Fruit fly (Drosophila melanogaster) whole organism, embryonic: ENCODE results near the gene Utx.

Experiments
- Abd-B ChIP-seq: fragments of 200-800 bp; sonication (Bioruptor generic); optimal IDR thresholded peaks from 2 replicates; lab custom pipeline; 2018; ENCODE audit warnings: missing biosample characterization, mild to moderate bottlenecking, missing genetic modification characterization, moderate library complexity
- CG10462 ChIP-seq: fragments of 200-800 bp; sonication (Bioruptor generic); optimal IDR thresholded peaks from 2 replicates; lab custom pipeline; 2016; ENCODE audit warnings: missing biosample characterization, missing genetic modification characterization
- CG10543 ChIP-seq: fragments of 200-800 bp; sonication (Bioruptor generic); optimal IDR thresholded peaks from 3 replicates; lab custom pipeline; 2017; ENCODE audit warnings: missing biosample characterization, mild to moderate bottlenecking, missing genetic modification characterization, moderate library complexity
- CG12236 ChIP-seq: fragments of 200-800 bp; sonication (Bioruptor generic); optimal IDR thresholded peaks from 2 replicates; lab custom pipeline; 2016; ENCODE audit warnings: missing biosample characterization, missing genetic modification characterization
- CG1233 ChIP-seq: fragments of 200-800 bp; sonication (Bioruptor generic); optimal IDR thresholded peaks from 4 replicates; lab custom pipeline; 2018; ENCODE audit warnings: missing biosample characterization, mild to moderate bottlenecking, missing genetic modification characterization
- CG14014 ChIP-seq: fragments of 200-800 bp; sonication (Bioruptor generic); IDR thresholded peaks from 2 replicates; pipeline ENCODE4 v1.3.6; 2022; ENCODE audit warnings: missing biosample characterization, missing genetic modification characterization
- CG1529 ChIP-seq: fragments of 200-800 bp; sonication (Bioruptor generic); optimal IDR thresholded peaks from 3 replicates; lab custom pipeline; 2018; ENCODE audit warnings: missing biosample characterization, missing genetic modification characterization
- CG17186 ChIP-seq: fragments of 200-800 bp; sonication (Bioruptor generic); optimal IDR thresholded peaks from 3 replicates; lab custom pipeline; 2017; ENCODE audit warnings: missing biosample characterization, missing genetic modification reagents, missing genetic modification characterization
- CG17385 ChIP-seq: fragments of 200-800 bp; sonication (Bioruptor generic); optimal IDR thresholded peaks from 3 replicates; lab custom pipeline; 2018; ENCODE audit warnings: missing biosample characterization, mild to moderate bottlenecking, missing genetic modification characterization
- CG17802 ChIP-seq: fragments of 200-800 bp; sonication (Bioruptor generic); optimal IDR thresholded peaks from 2 replicates; lab custom pipeline; 2018; ENCODE audit warnings: missing biosample characterization, mild to moderate bottlenecking, missing genetic modification characterization, moderate library complexity
- CG31388 ChIP-seq: fragments of 200-800 bp; sonication (Bioruptor generic); optimal IDR thresholded peaks from 2 replicates; lab custom pipeline; 2016; ENCODE audit warnings: missing biosample characterization, missing genetic modification characterization
- CG34224 ChIP-seq: fragments of 200-800 bp; sonication (Bioruptor generic); IDR thresholded peaks from 3 replicates; pipeline ENCODE4 v1.3.6; 2022; ENCODE audit warnings: missing biosample characterization, missing genetic modification characterization; ENCODE audit not compliant: partially characterized antibody
- CG5953 ChIP-seq: fragments of 200-800 bp; sonication (Bioruptor generic); IDR thresholded peaks from 2 replicates; pipeline ENCODE4 v1.3.6; 2022; ENCODE audit warnings: missing biosample characterization, missing genetic modification characterization
- CG6654 ChIP-seq: fragments of 200-800 bp; sonication (Bioruptor generic); optimal IDR thresholded peaks from 2 replicates; lab custom pipeline; 2017; ENCODE audit warnings: missing biosample characterization, mild to moderate bottlenecking, missing genetic modification characterization
- CG8944 ChIP-seq: fragments of 200-800 bp; sonication (Bioruptor generic); optimal IDR thresholded peaks from 3 replicates; lab custom pipeline; 2016; ENCODE audit warnings: missing biosample characterization, missing genetic modification characterization
- CG9215 ChIP-seq: fragments of 200-800 bp; sonication (Bioruptor generic); IDR thresholded peaks from 2 replicates; pipeline ENCODE4 v1.3.6; 2022; ENCODE audit warnings: missing biosample characterization, missing genetic modification characterization
- CoRest ChIP-seq: fragments of 200-800 bp; sonication (Bioruptor generic); optimal IDR thresholded peaks from 3 replicates; lab custom pipeline; 2018; ENCODE audit warnings: missing biosample characterization, mild to moderate bottlenecking, missing genetic modification characterization, moderate library complexity
- ERR ChIP-seq: fragments of 200-800 bp; sonication (Bioruptor generic); optimal IDR thresholded peaks from 2 replicates; lab custom pipeline; 2016; ENCODE audit warnings: missing biosample characterization, missing genetic modification characterization
- MTF-1 ChIP-seq: fragments of 200-800 bp; sonication (Bioruptor generic); optimal IDR thresholded peaks from 2 replicates; lab custom pipeline; 2018; ENCODE audit warnings: missing biosample characterization, mild to moderate bottlenecking, missing genetic modification characterization, borderline replicate concordance
- Max ChIP-seq: fragments of 200-800 bp; sonication (Bioruptor generic); optimal IDR thresholded peaks from 2 replicates; lab custom pipeline; 2016; ENCODE audit warnings: missing biosample characterization, mild to moderate bottlenecking, missing genetic modification characterization
- Poxn ChIP-seq: fragments of 200-800 bp; sonication (Bioruptor generic); IDR thresholded peaks from 2 replicates; pipeline ENCODE4 v1.3.6; 2022; ENCODE audit warnings: missing biosample characterization, missing genetic modification characterization
- Ravus ChIP-seq: fragments of 200-800 bp; sonication (Bioruptor generic); IDR thresholded peaks from 2 replicates; pipeline ENCODE4 v1.3.6; 2022; ENCODE audit warnings: missing biosample characterization, missing genetic modification characterization
- Xbp1 ChIP-seq: fragments of 200-800 bp; sonication (Bioruptor generic); optimal IDR thresholded peaks from 3 replicates; lab custom pipeline; 2016; ENCODE audit warnings: missing biosample characterization, mild to moderate bottlenecking, missing genetic modification characterization
- ara ChIP-seq: fragments of 200-800 bp; sonication (Bioruptor generic); IDR thresholded peaks from 2 replicates; pipeline ENCODE4 v1.3.6; 2022; ENCODE audit warnings: missing biosample characterization, missing genetic modification characterization
- ash1 ChIP-seq: fragments of 200-800 bp; sonication (Bioruptor generic); optimal IDR thresholded peaks from 2 replicates; lab custom pipeline; 2018; ENCODE audit warnings: missing biosample characterization, mild to moderate bottlenecking, missing genetic modification characterization
- croc ChIP-seq: fragments of 200-800 bp; sonication (Bioruptor generic); conservative IDR thresholded peaks from 3 replicates; pipeline ENCODE4 v1.3.6; 2022; ENCODE audit warnings: missing biosample characterization, missing genetic modification characterization
- dysf ChIP-seq: fragments of 200-800 bp; sonication (Bioruptor generic); IDR thresholded peaks from 3 replicates; pipeline ENCODE4 v1.3.6; 2022; ENCODE audit warnings: missing biosample characterization, missing genetic modification characterization
- fd64A ChIP-seq: fragments of 200-800 bp; sonication (Bioruptor generic); optimal IDR thresholded peaks from 3 replicates; lab custom pipeline; 2018; ENCODE audit warnings: missing biosample characterization, mild to moderate bottlenecking, missing genetic modification characterization
- gcm2 ChIP-seq: fragments of 200-800 bp; sonication (Bioruptor generic); optimal IDR thresholded peaks from 2 replicates; lab custom pipeline; 2016; ENCODE audit warnings: missing biosample characterization, missing genetic modification characterization
- grau ChIP-seq: fragments of 200-800 bp; optimal IDR thresholded peaks from 3 replicates; lab custom pipeline; 2019; ENCODE audit warnings: missing biosample characterization, mild to moderate bottlenecking, missing genetic modification characterization, moderate library complexity
- gt ChIP-seq: fragments of 200-800 bp; sonication (Bioruptor generic); IDR thresholded peaks from 2 replicates; pipeline ENCODE4 v1.3.6; 2022; ENCODE audit warnings: missing biosample characterization, missing genetic modification characterization
- luna ChIP-seq: fragments of 200-800 bp; sonication (Bioruptor generic); optimal IDR thresholded peaks from 2 replicates; lab custom pipeline; 2016; ENCODE audit warnings: missing biosample characterization, missing genetic modification characterization
- mirr ChIP-seq: fragments of 200-800 bp; sonication (Bioruptor generic); optimal IDR thresholded peaks from 3 replicates; lab custom pipeline; 2018; ENCODE audit warnings: missing biosample characterization, mild to moderate bottlenecking, missing genetic modification characterization
- pan ChIP-seq, 4 experiments: fragments of >200 bp in 3 of 4; fragments of 200-800 bp in 1 of 4; sonication (Bioruptor generic) in 1 of 4; optimal IDR thresholded peaks in 3 of 4; IDR thresholded peaks in 1 of 4; 2 replicates each; pipeline versions ENCODE4 v1.3.6 to Lab custom; 2017 to 2022; ENCODE audit warnings: missing biosample characterization in 2 of 4, missing genetic modification characterization in 2 of 4, mixed read lengths in 1 of 4
- pnt ChIP-seq: fragments of 200-800 bp; sonication (Bioruptor generic); optimal IDR thresholded peaks from 3 replicates; lab custom pipeline; 2016; ENCODE audit warnings: missing biosample characterization, missing genetic modification characterization
- schlank ChIP-seq: fragments of 200-800 bp; sonication (Bioruptor generic); optimal IDR thresholded peaks from 2 replicates; lab custom pipeline; 2018; ENCODE audit warnings: missing biosample characterization, mild to moderate bottlenecking, missing genetic modification characterization
- sens ChIP-seq: fragments of 200-800 bp; sonication (Bioruptor generic); peaks from one replicate; lab custom pipeline; 2016; ENCODE audit warnings: missing biosample characterization, missing genetic modification characterization
- sob ChIP-seq: fragments of 200-800 bp; sonication (Bioruptor generic); IDR thresholded peaks from 2 replicates; pipeline ENCODE4 v1.3.6; 2022; ENCODE audit warnings: missing biosample characterization, missing genetic modification characterization
- tgo ChIP-seq: fragments of 200-800 bp; sonication (Bioruptor generic); IDR thresholded peaks from 3 replicates; pipeline ENCODE4 v1.3.6; 2022; ENCODE audit warnings: missing biosample characterization, missing genetic modification characterization
- unc-4 ChIP-seq: fragments of 200-800 bp; sonication (Bioruptor generic); IDR thresholded peaks from 2 replicates; pipeline ENCODE4 v1.3.6; 2022; ENCODE audit warnings: missing biosample characterization, missing genetic modification characterization; ENCODE audit not compliant: partially characterized antibody
- wdn ChIP-seq: fragments of 200-800 bp; sonication (Bioruptor generic); IDR thresholded peaks from 2 replicates; pipeline ENCODE4 v1.3.6; 2022; ENCODE audit warnings: missing biosample characterization, missing genetic modification characterization
- zf30C ChIP-seq: fragments of 200-800 bp; sonication (Bioruptor generic); optimal IDR thresholded peaks from 3 replicates; lab custom pipeline; 2018; ENCODE audit warnings: missing biosample characterization, mild to moderate bottlenecking, missing genetic modification characterization

The Utx gene

dm6 chr2L:10306518-10307260, 28.1 kb upstream of the Utx start, which contains the start of the genes CG5390 and CG4968 (continued):
- peak; percentile 38; the same call in 1 of the 2 replicates for TF ChIP-seq wdn (GFP tag; lab: Robert Waterston, UW)
- TF ChIP-seq Max (GFP tag; lab: Kevin White, UChicago): peak; percentile 50
- TF ChIP-seq ash1 (GFP tag; lab: Kevin White, UChicago): no peak
- peak; percentile 7 for TF ChIP-seq CG17802 (tag; lab: Kevin White, UChicago)
- peak; percentile 78 for TF ChIP-seq grau
- TF ChIP-seq pnt: no peak
- no peak for TF ChIP-seq Ravus (GFP tag; lab: Robert Waterston, UW)
- TF ChIP-seq CoRest (tag; lab: Kevin White, UChicago): peak; percentile 79
- TF ChIP-seq pan (optimal IDR thresholded peaks at IDR 0.05; lab: Kevin White, UChicago): no peak
- TF ChIP-seq pan (GFP tag; optimal IDR thresholded peaks at IDR 0.05 in 1 of 2, IDR thresholded peaks at IDR 0.05 in 1 of 2): peak in 1 of 2 experiments; percentile 73
- no peak for TF ChIP-seq ara
- no peak for TF ChIP-seq croc (GFP tag; lab: Robert Waterston, UW)
- peak; percentile 81 for TF ChIP-seq sens (GFP tag; lab: Kevin White, UChicago)
- peak; percentile 20 for TF ChIP-seq gcm2
- no peak for TF ChIP-seq ERR
- peak; percentile 51; the same call in 2 of the 3 replicates for TF ChIP-seq CG34224 (GFP tag; lab: Robert Waterston, UW)
- peak; percentile 65 for TF ChIP-seq sob (GFP tag; lab: Robert Waterston, UW)
- TF ChIP-seq gt (GFP tag; lab: Robert Waterston, UW): no peak
- peak; percentile 70 for TF ChIP-seq CG10543 (GFP tag; lab: Kevin White, UChicago)
- TF ChIP-seq CG17385 (GFP tag; lab: Kevin White, UChicago): peak; percentile 68
- TF ChIP-seq CG9215: no peak
- no peak for TF ChIP-seq CG8944 (GFP tag; lab: Kevin White, UChicago)
- TF ChIP-seq Xbp1 (GFP tag; lab: Kevin White, UChicago): peak; percentile 67
- TF ChIP-seq CG1529: peak; percentile 41
- TF ChIP-seq tgo (GFP tag; lab: Robert Waterston, UW): peak; percentile 45; the same call in 1 of the 3 replicates
- no peak for TF ChIP-seq CG31388
- TF ChIP-seq fd64A (GFP tag; lab: Kevin White, UChicago): no peak
- TF ChIP-seq luna (GFP tag; lab: Kevin White, UChicago): no peak
- TF ChIP-seq zf30C (GFP tag; lab: Kevin White, UChicago): peak; percentile 74
- no peak for TF ChIP-seq Abd-B (GFP tag; lab: Kevin White, UChicago)
- no peak for TF ChIP-seq CG17186 (GFP tag; lab: Kevin White, UChicago)
- peak; percentile 46 for TF ChIP-seq CG1233 (GFP tag; lab: Kevin White, UChicago)
- no peak for TF ChIP-seq CG6654 (GFP tag; lab: Kevin White, UChicago)
- peak; percentile 73; the same call in 1 of the 2 replicates for TF ChIP-seq CG14014
- no peak for TF ChIP-seq CG10462
- no peak for TF ChIP-seq MTF-1 (GFP tag; lab: Kevin White, UChicago)
- peak; percentile 55; the same call in 1 of the 3 replicates for TF ChIP-seq dysf (GFP tag; lab: Robert Waterston, UW)
- no peak for TF ChIP-seq CG12236 (GFP tag; lab: Kevin White, UChicago)
- TF ChIP-seq CG5953 (GFP tag; lab: Robert Waterston, UW): 0 out of 2 replicates have a peak, but pooled peaks have one; percentile 45
- TF ChIP-seq Poxn: no peak
- peak; percentile 18 for TF ChIP-seq schlank (tag; lab: Kevin White, UChicago)
- peak; percentile 50 for TF ChIP-seq unc-4
- TF ChIP-seq mirr (GFP tag; lab: Kevin White, UChicago): peak; percentile 20
